Worm (Caenorhabditis elegans) whole organism, young adult: ENCODE results near the gene mig-22.
A peak's percentile ranks its signal among the peaks of the same experiment; 100 is the strongest.

Source experiments
- B0019.2 ChIP-seq: fragments of 200-800 bp; sonication (Bioruptor generic); conservative IDR thresholded peaks from 2 replicates; pipeline ENCODE4 v1.3.6; 2022; ENCODE audit warnings: missing genetic modification reagents, missing genetic modification characterization, missing compliant biosample characterization
- B0261.1 ChIP-seq: sonication (generic microtip); optimal IDR thresholded peaks from 2 replicates; lab custom pipeline; 2016; ENCODE audit warnings: mild to moderate bottlenecking, missing genetic modification characterization, moderate library complexity, missing compliant biosample characterization
- C06A6.2 ChIP-seq: fragments of 200-800 bp; sonication (Bioruptor generic); conservative IDR thresholded peaks from 2 replicates; pipeline ENCODE4 v1.3.6; 2022; ENCODE audit warnings: missing genetic modification characterization, missing compliant biosample characterization
- F22D6.2 ChIP-seq: sonication (generic microtip); optimal IDR thresholded peaks from 2 replicates; lab custom pipeline; 2016; ENCODE audit warnings: mild to moderate bottlenecking, missing genetic modification characterization, missing compliant biosample characterization
- F39B2.1 ChIP-seq: fragments of 200-800 bp; sonication (Bioruptor generic); IDR thresholded peaks from 2 replicates; pipeline ENCODE4 v1.3.6; 2022; ENCODE audit warnings: missing genetic modification reagents, missing genetic modification characterization, missing compliant biosample characterization
- K12H6.12 ChIP-seq: fragments of 200-800 bp; sonication (Bioruptor generic); optimal IDR thresholded peaks from 2 replicates; lab custom pipeline; 2018; ENCODE audit warnings: mild to moderate bottlenecking, missing genetic modification characterization, missing compliant biosample characterization
- ZK185.1 ChIP-seq: sonication (generic microtip); optimal IDR thresholded peaks from 2 replicates; lab custom pipeline; 2016; ENCODE audit warnings: mild to moderate bottlenecking, missing genetic modification characterization, missing compliant biosample characterization; ENCODE audit not compliant: poor library complexity, severe bottlenecking
- atf-7 ChIP-seq: sonication (generic microtip); optimal IDR thresholded peaks from 2 replicates; lab custom pipeline; 2017; ENCODE audit warnings: mild to moderate bottlenecking, missing genetic modification characterization, missing compliant biosample characterization
- bed-2 ChIP-seq: fragments of 200-800 bp; sonication (Bioruptor generic); IDR thresholded peaks from 2 replicates; pipeline ENCODE4 v1.3.6; 2022; ENCODE audit warnings: missing genetic modification reagents, missing genetic modification characterization, missing compliant biosample characterization
- ccch-3 ChIP-seq: fragments of 200-800 bp; sonication (Bioruptor generic); optimal IDR thresholded peaks from 2 replicates; lab custom pipeline; 2018; ENCODE audit warnings: mild to moderate bottlenecking, missing genetic modification characterization, missing compliant biosample characterization
- cebp-1 ChIP-seq, 2 experiments: fragments of 200-800 bp in 1 of 2; sonication (Bioruptor generic) in 1 of 2; sonication (generic microtip) in 1 of 2; IDR thresholded peaks in 1 of 2; optimal IDR thresholded peaks in 1 of 2; 2 replicates each; pipeline versions ENCODE4 v1.3.6 to Lab custom; 2017 to 2022; ENCODE audit warnings: missing compliant biosample characterization in 2 of 2, missing genetic modification characterization in 2 of 2, mild to moderate bottlenecking in 1 of 2, missing genetic modification reagents in 1 of 2, moderate library complexity in 1 of 2
- ceh-27 ChIP-seq: fragments of 200-800 bp; sonication (Bioruptor generic); optimal IDR thresholded peaks from 2 replicates; lab custom pipeline; 2018; ENCODE audit warnings: mild to moderate bottlenecking, missing genetic modification characterization, moderate library complexity, missing compliant biosample characterization
- ceh-79 ChIP-seq: sonication (generic microtip); optimal IDR thresholded peaks from 2 replicates; lab custom pipeline; 2017; ENCODE audit warnings: mild to moderate bottlenecking, missing genetic modification characterization, missing compliant biosample characterization
- him-1 ChIP-seq: sonication (generic microtip); optimal IDR thresholded peaks from 2 replicates; lab custom pipeline; 2016; ENCODE audit warnings: missing genotype, missing genetic modification reagents, missing genetic modification characterization, missing compliant biosample characterization
- hlh-26 ChIP-seq: fragments of 200-800 bp; sonication (Bioruptor generic); conservative IDR thresholded peaks from 2 replicates; pipeline ENCODE4 v1.3.6; 2022; ENCODE audit warnings: missing genetic modification reagents, missing genetic modification characterization, missing compliant biosample characterization
- hmg-1.2 ChIP-seq: fragments of 200-800 bp; sonication (Bioruptor generic); IDR thresholded peaks from 2 replicates; pipeline ENCODE4 v1.3.6; 2022; ENCODE audit warnings: missing genetic modification reagents, missing genetic modification characterization, missing compliant biosample characterization
- hsf-1 ChIP-seq: fragments of 200-800 bp; sonication (Bioruptor generic); IDR thresholded peaks from 2 replicates; pipeline ENCODE4 v1.3.6; 2022; ENCODE audit warnings: missing genetic modification reagents, missing genetic modification characterization, missing compliant biosample characterization
- lin-26 ChIP-seq: fragments of 200-800 bp; sonication (Bioruptor generic); IDR thresholded peaks from 2 replicates; pipeline ENCODE4 v1.3.6; 2022; ENCODE audit warnings: missing genetic modification reagents, missing genetic modification characterization, missing compliant biosample characterization
- lin-54 ChIP-seq: fragments of 200-800 bp; sonication (Bioruptor generic); optimal IDR thresholded peaks from 2 replicates; lab custom pipeline; 2018; ENCODE audit warnings: mild to moderate bottlenecking, missing genetic modification characterization, missing compliant biosample characterization
- lir-1 ChIP-seq: fragments of 200-800 bp; sonication (Bioruptor generic); conservative IDR thresholded peaks from 2 replicates; pipeline ENCODE4 v1.3.6; 2022; ENCODE audit warnings: missing genetic modification reagents, missing genetic modification characterization, missing compliant biosample characterization
- madf-3 ChIP-seq: fragments of 200-800 bp; sonication (Bioruptor generic); IDR thresholded peaks from 2 replicates; pipeline ENCODE4 v1.3.6; 2022; ENCODE audit warnings: missing genetic modification reagents, missing genetic modification characterization, missing compliant biosample characterization
- madf-8 ChIP-seq: fragments of 200-800 bp; sonication (Bioruptor generic); conservative IDR thresholded peaks from 2 replicates; pipeline ENCODE4 v1.3.6; 2022; ENCODE audit warnings: missing genetic modification reagents, missing genetic modification characterization, missing compliant biosample characterization
- mel-28 ChIP-seq: sonication (generic microtip); optimal IDR thresholded peaks from 2 replicates; lab custom pipeline; 2016; ENCODE audit warnings: borderline replicate concordance, mild to moderate bottlenecking, missing genetic modification characterization, missing compliant biosample characterization
- mes-4 ChIP-seq: sonication (generic microtip); optimal IDR thresholded peaks from 2 replicates; lab custom pipeline; 2016; ENCODE audit warnings: missing genotype, missing genetic modification characterization, missing compliant biosample characterization
- nfya-1 ChIP-seq: sonication (generic microtip); optimal IDR thresholded peaks from 2 replicates; lab custom pipeline; 2017; ENCODE audit warnings: antibody characterized with exemption, missing compliant biosample characterization, missing genetic modification characterization, borderline replicate concordance; ENCODE audit not compliant: insufficient read depth
- nfya-2 ChIP-seq: fragments of 200-800 bp; sonication (Bioruptor generic); IDR thresholded peaks from 2 replicates; pipeline ENCODE4 v1.3.6; 2022; ENCODE audit warnings: missing genetic modification reagents, missing genetic modification characterization, missing compliant biosample characterization
- nhr-120 ChIP-seq: fragments of 200-800 bp; sonication (Bioruptor generic); IDR thresholded peaks from 2 replicates; pipeline ENCODE4 v1.3.6; 2022; ENCODE audit warnings: missing genetic modification characterization, missing compliant biosample characterization
- nhr-90 ChIP-seq: sonication (generic microtip); optimal IDR thresholded peaks from 2 replicates; lab custom pipeline; 2016; ENCODE audit warnings: missing genotype, mild to moderate bottlenecking, missing genetic modification characterization, missing compliant biosample characterization
- pha-4 ChIP-seq: fragments of 150-350 bp; sonication (generic microtip); optimal IDR thresholded peaks from 2 replicates; lab custom pipeline; 2014; ENCODE audit warnings: missing biosample characterization, missing genetic modification reagents, missing genetic modification characterization
- snpc-1.1 ChIP-seq: sonication (generic microtip); optimal IDR thresholded peaks from 2 replicates; lab custom pipeline; 2017; ENCODE audit warnings: missing genetic modification characterization, mild to moderate bottlenecking, missing compliant biosample characterization, antibody characterized with exemption, moderate library complexity, missing genotype, missing genetic modification reagents; ENCODE audit not compliant: insufficient read depth
- snpc-3.4 ChIP-seq: sonication (generic microtip); optimal IDR thresholded peaks from 2 replicates; lab custom pipeline; 2017; ENCODE audit warnings: missing genetic modification characterization, mild to moderate bottlenecking, missing compliant biosample characterization, antibody characterized with exemption, moderate library complexity, missing genotype, missing genetic modification reagents
- snpc-4 ChIP-seq, 5 experiments: fragments of 150-350 bp in 1 of 5; sonication (generic microtip) in 4 of 5; optimal IDR thresholded peaks; 2 replicates each; lab custom pipeline; 2014 to 2018; ENCODE audit warnings: missing genetic modification characterization in 5 of 5, missing biosample characterization in 3 of 5, antibody characterized with exemption in 2 of 5, mild to moderate bottlenecking in 2 of 5, missing compliant biosample characterization in 2 of 5, missing genotype in 2 of 5, moderate library complexity in 2 of 5, missing genetic modification reagents in 1 of 5
- somi-1 ChIP-seq: fragments of 200-800 bp; sonication (Bioruptor generic); optimal IDR thresholded peaks from 2 replicates; lab custom pipeline; 2018; ENCODE audit warnings: mild to moderate bottlenecking, missing genetic modification characterization, missing compliant biosample characterization
- tbx-9 ChIP-seq: sonication (generic microtip); optimal IDR thresholded peaks from 2 replicates; lab custom pipeline; 2016; ENCODE audit warnings: borderline replicate concordance, missing genetic modification characterization, inconsistent platforms, missing compliant biosample characterization
- tlf-1 ChIP-seq: fragments of 200-800 bp; sonication (Bioruptor generic); optimal IDR thresholded peaks from 2 replicates; lab custom pipeline; 2018; ENCODE audit warnings: mild to moderate bottlenecking, missing genetic modification characterization, missing compliant biosample characterization
- unc-62 ChIP-seq: fragments of 150-350 bp; optimal IDR thresholded peaks from 2 replicates; lab custom pipeline; 2014; ENCODE audit warnings: missing biosample characterization, missing genetic modification reagents, missing genetic modification characterization
- ztf-28 ChIP-seq: fragments of 200-800 bp; sonication (Bioruptor generic); IDR thresholded peaks from 2 replicates; pipeline ENCODE4 v1.3.6; 2022; ENCODE audit warnings: missing genetic modification reagents, missing genetic modification characterization, missing compliant biosample characterization
- ztf-3 ChIP-seq: fragments of 200-800 bp; sonication (Bioruptor generic); optimal IDR thresholded peaks from 2 replicates; lab custom pipeline; 2018; ENCODE audit warnings: mild to moderate bottlenecking, missing genetic modification characterization, missing compliant biosample characterization

mig-22 gene

ce11 chrIII:8733237-8733636 lies 33.9 kb downstream of the mig-22 start:
- no peak for TF ChIP-seq F22D6.2 (tag; lab: Kevin White, UChicago)
- peak; percentile 70 for TF ChIP-seq pha-4 (tag; lab: Kevin White, UChicago)
- peak; percentile 36; the same call in 1 of the 2 replicates for TF ChIP-seq cebp-1 (GFP tag; IDR thresholded peaks at IDR 0.05; lab: Robert Waterston, UW)
- peak; percentile 54 for TF ChIP-seq cebp-1 (tag; optimal IDR thresholded peaks at IDR 0.05; lab: Kevin White, UChicago)
- TF ChIP-seq ccch-3: no peak
- TF ChIP-seq bed-2 (GFP tag; lab: Robert Waterston, UW): no peak
- TF ChIP-seq hmg-1.2: no peak
- TF ChIP-seq somi-1: peak; percentile 26
- TF ChIP-seq, all 124 proteins: peak for 3

DNA sequence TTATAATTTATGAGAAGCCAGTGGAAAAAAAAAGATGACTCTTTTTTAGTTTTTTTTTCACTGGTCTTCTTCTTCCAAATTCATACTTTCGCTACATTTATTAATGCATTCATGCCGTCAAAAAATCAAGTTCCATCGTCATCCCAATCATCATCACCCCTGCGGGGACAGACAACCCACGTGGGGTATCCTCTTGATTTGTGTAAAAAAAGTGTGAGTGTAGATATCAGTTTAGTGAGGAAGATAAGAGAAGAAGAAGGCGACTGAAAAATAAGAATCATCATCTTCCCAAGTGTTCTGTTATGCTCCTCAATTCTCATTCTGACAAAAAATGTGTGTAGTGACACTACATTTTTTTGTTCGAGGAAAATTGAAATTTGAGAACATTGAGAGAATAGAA lies 35.2 kb downstream of the mig-22 start:
- TF ChIP-seq somi-1: peak; percentile 8
- no peak for TF ChIP-seq mel-28
- peak; percentile 49; the same call in 1 of the 2 replicates for TF ChIP-seq C06A6.2 (GFP tag; lab: Robert Waterston, UW)

- TF ChIP-seq madf-3 (GFP tag; lab: Robert Waterston, UW) (no peak), atf-7 (tag; lab: Kevin White, UChicago) (no peak), nhr-90 (tag; lab: Kevin White, UChicago) (no peak), lin-26 (GFP tag; lab: Robert Waterston, UW) (no peak), unc-62 (no peak), mes-4 (tag; lab: Kevin White, UChicago) (no peak), somi-1 (no peak), ztf-28 (GFP tag; lab: Robert Waterston, UW) (no peak), B0019.2 (no peak), lir-1 (GFP tag; lab: Robert Waterston, UW) (no peak)
These were observed 35.8 kb downstream of the mig-22 start, which contains the start of gene ZK370.4 for ce11 chrIII:8731310-8731709. ZK370.4 (minus strand) TSS chrIII:8731410.

- TF ChIP-seq tlf-1 (GFP tag; lab: Kevin White, UChicago): no peak
- no peak for TF ChIP-seq B0261.1
- TF ChIP-seq ceh-79 (tag; lab: Kevin White, UChicago): no peak
- TF ChIP-seq ztf-3 (GFP tag; lab: Kevin White, UChicago): no peak
- no peak for TF ChIP-seq ceh-27 (GFP tag; lab: Kevin White, UChicago)
- TF ChIP-seq mel-28: no peak
- no peak for TF ChIP-seq lin-54 (GFP tag; lab: Kevin White, UChicago)
- TF ChIP-seq K12H6.12 (tag; lab: Kevin White, UChicago): no peak
- TF ChIP-seq madf-8: no peak
- no peak for TF ChIP-seq lin-26 (GFP tag; lab: Robert Waterston, UW)
- TF ChIP-seq ZK185.1 (tag; lab: Kevin White, UChicago): no peak
- no peak for TF ChIP-seq nhr-120
These were observed 40.9 kb downstream of the mig-22 start for ce11 chrIII:8726019-8726894.

- peak; percentile 98 for TF ChIP-seq him-1 (tag; lab: Kevin White, UChicago)
- TF ChIP-seq K12H6.12 (tag; lab: Kevin White, UChicago): no peak
- TF ChIP-seq nfya-2 (GFP tag; lab: Robert Waterston, UW): no peak
- TF ChIP-seq hsf-1 (GFP tag; lab: Robert Waterston, UW): 0 out of 2 replicates have a peak, but pooled peaks have one; percentile 31
- TF ChIP-seq nfya-1: no peak
- no peak for TF ChIP-seq snpc-1.1 (tag; lab: Kevin White, UChicago)
- no peak for TF ChIP-seq snpc-4 (GFP tag; optimal IDR thresholded peaks at IDR 0.05; lab: Kevin White, UChicago)
- TF ChIP-seq snpc-4 (tag; optimal IDR thresholded peaks at IDR 0.05; lab: Kevin White, UChicago): peak in 1 of 4 experiments; percentile 14
- TF ChIP-seq hlh-26 (GFP tag; lab: Robert Waterston, UW): no peak
- no peak for TF ChIP-seq F39B2.1 (GFP tag; lab: Robert Waterston, UW)
- peak; percentile 20 for TF ChIP-seq snpc-3.4 (tag; lab: Kevin White, UChicago)
- TF ChIP-seq tbx-9 (tag; lab: Kevin White, UChicago): no peak
These were observed 41.9 kb downstream of the mig-22 start for ce11 chrIII:8725224-8725623.
